Worm (Caenorhabditis elegans): ENCODE results near the gene T12G3.6.

ce11 chrIV:12033985-12034384 lies 2.9 kb upstream of the T12G3.6 start, which contains the start of gene sqst-1:
- no peak for TF ChIP-seq T20F7.1 (GFP tag; optimal IDR thresholded peaks at IDR 0.05)
- no peak for TF ChIP-seq nhr-48 (tag; optimal IDR thresholded peaks at IDR 0.05)

Data from whole organism, L4 larva.